Fruit fly (Drosophila melanogaster): ENCODE data around the gene sov.
A peak's percentile ranks its signal among the peaks of the same experiment; 100 is the strongest.

dm6 chrX:6770924-6771323 is 14.8 kb downstream of the sov start, which contains the start of gene Coq7:
- TF ChIP-seq OdsH (GFP tag; optimal IDR thresholded peaks at IDR 0.05) (no peak), CG10631 (GFP tag; optimal IDR thresholded peaks at IDR 0.05) (peak; percentile 82), fkh (GFP tag; optimal IDR thresholded peaks at IDR 0.05) (no peak), spab (GFP tag; optimal IDR thresholded peaks at IDR 0.05) (no peak), lz (GFP tag; optimal IDR thresholded peaks at IDR 0.05) (no peak), CG16779 (tag; optimal IDR thresholded peaks at IDR 0.05) (no peak), Hr4 (GFP tag; optimal IDR thresholded peaks at IDR 0.05) (no peak), CG31627 (GFP tag; optimal IDR thresholded peaks at IDR 0.05) (peak; percentile 71), Sox102F (GFP tag; optimal IDR thresholded peaks at IDR 0.05) (no peak), CG6854 (GFP tag; optimal IDR thresholded peaks at IDR 0.05) (no peak), Lpt (GFP tag; optimal IDR thresholded peaks at IDR 0.05) (peak; percentile 72), CG10669 (GFP tag; optimal IDR thresholded peaks at IDR 0.05) (no peak), fd85E (GFP tag; optimal IDR thresholded peaks at IDR 0.05) (no peak)

Measured in whole organism, prepupa.